Worm (Caenorhabditis elegans) whole organism, L4 larva: ENCODE results near the gene Y79H2A.4.

ENCODE experiments used
- Y105C5A.15 ChIP-seq: fragments of 200-800 bp; sonication (Bioruptor generic); IDR thresholded peaks from 2 replicates; pipeline ENCODE4 v1.3.6; 2022; ENCODE audit warnings: missing genetic modification characterization, missing compliant biosample characterization
- ceh-20 ChIP-seq: fragments of 200-800 bp; sonication (Bioruptor generic); IDR thresholded peaks from 2 replicates; pipeline ENCODE4 v1.3.6; 2022; ENCODE audit warnings: missing genetic modification reagents, missing genetic modification characterization, missing compliant biosample characterization
- ceh-28 ChIP-seq: fragments of 150-350 bp; optimal IDR thresholded peaks from 2 replicates; lab custom pipeline; 2014; ENCODE audit warnings: missing biosample characterization, missing genetic modification reagents, missing genetic modification characterization
- daf-16 ChIP-seq, 3 experiments: sonication (generic microtip); optimal IDR thresholded peaks; 2 replicates each; lab custom pipeline; 2016 to 2017; ENCODE audit warnings: missing genetic modification characterization in 3 of 3, missing genetic modification reagents in 3 of 3, mild to moderate bottlenecking in 2 of 3, missing compliant biosample characterization in 2 of 3, missing biosample characterization in 1 of 3, moderate library complexity in 1 of 3
- dmd-9 ChIP-seq: fragments of 200-800 bp; sonication (Bioruptor generic); IDR thresholded peaks from 2 replicates; pipeline ENCODE4 v1.3.6; 2022; ENCODE audit warnings: missing genetic modification reagents, missing genetic modification characterization, missing compliant biosample characterization
- egl-27 ChIP-seq: sonication (generic microtip); optimal IDR thresholded peaks from 3 replicates; lab custom pipeline; 2017; ENCODE audit warnings: missing biosample characterization, missing genetic modification reagents, missing genetic modification characterization
- lin-38 ChIP-seq: fragments of 200-800 bp; sonication (Bioruptor generic); IDR thresholded peaks from 2 replicates; pipeline ENCODE4 v1.3.6; 2022; ENCODE audit warnings: missing genetic modification reagents, missing genetic modification characterization, missing compliant biosample characterization
- lin-39 ChIP-seq: fragments of 150-350 bp; optimal IDR thresholded peaks from 2 replicates; lab custom pipeline; 2014; ENCODE audit warnings: missing biosample characterization, missing genetic modification reagents, missing genetic modification characterization
- nhr-102 ChIP-seq: sonication (generic microtip); optimal IDR thresholded peaks from 2 replicates; lab custom pipeline; 2016; ENCODE audit warnings: mild to moderate bottlenecking, missing genetic modification characterization, moderate library complexity, missing compliant biosample characterization
- php-3 ChIP-seq: fragments of 200-800 bp; sonication (Bioruptor generic); IDR thresholded peaks from 2 replicates; pipeline ENCODE4 v1.3.6; 2022; ENCODE audit warnings: missing genetic modification reagents, missing genetic modification characterization, missing compliant biosample characterization
- unc-130 ChIP-seq: sonication (generic microtip); optimal IDR thresholded peaks from 2 replicates; lab custom pipeline; 2016; ENCODE audit warnings: missing genetic modification reagents, missing genetic modification characterization, missing compliant biosample characterization
- unc-39 ChIP-seq: sonication (generic microtip); optimal IDR thresholded peaks from 2 replicates; lab custom pipeline; 2017; ENCODE audit warnings: missing biosample characterization, missing genetic modification characterization

Gene Y79H2A.4

DNA sequence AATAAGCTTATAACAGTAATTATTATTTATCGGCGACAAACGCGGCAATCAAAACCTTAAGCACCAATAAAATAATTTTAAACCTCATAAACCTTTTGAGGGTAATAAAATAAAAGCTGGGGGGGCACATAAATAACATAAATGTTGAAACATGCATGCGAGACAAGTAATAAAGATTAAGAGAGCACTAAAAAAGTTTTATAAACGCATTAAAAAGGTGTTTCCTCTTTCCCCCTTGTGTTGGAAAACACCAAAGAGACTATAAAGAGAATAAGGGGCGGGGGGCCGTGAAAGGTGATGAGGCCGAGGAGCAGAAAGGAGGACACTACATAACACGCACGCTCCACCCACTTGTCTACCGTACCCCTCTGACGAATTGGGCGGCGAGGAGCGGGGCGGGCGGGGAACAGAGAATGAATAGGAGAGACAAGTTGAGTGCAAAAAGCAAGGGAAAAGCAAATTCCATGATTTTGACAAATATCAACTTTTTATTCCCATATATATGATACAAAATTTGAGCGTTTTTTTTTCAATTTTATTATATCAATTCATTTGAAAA lies 43.7 kb downstream of the Y79H2A.4 start (continued):
- TF ChIP-seq unc-39 (tag; lab: Kevin White, UChicago) = no peak
- peak; percentile 87 for TF ChIP-seq ceh-20 (GFP tag; lab: Robert Waterston, UW)
- TF ChIP-seq nhr-102 = no peak
- TF ChIP-seq lin-39 (tag; lab: Kevin White, UChicago) = no peak
- TF ChIP-seq ceh-28 (tag; lab: Kevin White, UChicago) = no peak
- no peak for TF ChIP-seq egl-27 (tag; lab: Kevin White, UChicago)
- TF ChIP-seq dmd-9 = no peak
- TF ChIP-seq lin-38 (GFP tag; lab: Robert Waterston, UW) = no peak
- TF ChIP-seq daf-16 (GFP tag; optimal IDR thresholded peaks at IDR 0.05; lab: Kevin White, UChicago) = no peak
- peak; percentile 52 for TF ChIP-seq daf-16 (tag; optimal IDR thresholded peaks at IDR 0.05; lab: Kevin White, UChicago)
- TF ChIP-seq unc-130 (GFP tag; lab: Kevin White, UChicago) = no peak

DNA sequence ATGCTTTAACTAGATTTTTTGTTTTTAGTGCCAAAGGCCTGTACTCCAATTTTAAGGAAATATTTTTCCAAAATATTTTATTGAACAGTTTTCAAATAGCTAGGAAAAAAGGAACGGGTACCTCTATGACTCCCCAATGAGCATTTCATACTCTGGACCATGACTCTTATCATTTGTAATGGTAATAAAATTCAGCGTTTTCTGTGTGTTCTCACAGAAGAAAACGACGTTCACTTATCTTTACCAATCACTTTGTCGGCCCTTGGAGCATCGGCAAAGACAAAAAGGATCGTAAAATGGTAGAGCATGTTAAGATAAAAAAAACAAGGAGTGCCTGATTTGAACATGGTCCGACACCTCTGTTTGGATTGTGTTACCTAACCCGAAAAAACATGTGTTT lies 46.5 kb downstream of the Y79H2A.4 start:
- TF ChIP-seq Y105C5A.15 (GFP tag; lab: Robert Waterston, UW) = no peak
- TF ChIP-seq php-3 = peak; percentile 49; the same call in 1 of the 2 replicates
- TF ChIP-seq, all 104 proteins: peak for 1
